Worm (Caenorhabditis elegans): Measurements from ENCODE around the gene C50E10.1.

C50E10.1 gene

DNA sequence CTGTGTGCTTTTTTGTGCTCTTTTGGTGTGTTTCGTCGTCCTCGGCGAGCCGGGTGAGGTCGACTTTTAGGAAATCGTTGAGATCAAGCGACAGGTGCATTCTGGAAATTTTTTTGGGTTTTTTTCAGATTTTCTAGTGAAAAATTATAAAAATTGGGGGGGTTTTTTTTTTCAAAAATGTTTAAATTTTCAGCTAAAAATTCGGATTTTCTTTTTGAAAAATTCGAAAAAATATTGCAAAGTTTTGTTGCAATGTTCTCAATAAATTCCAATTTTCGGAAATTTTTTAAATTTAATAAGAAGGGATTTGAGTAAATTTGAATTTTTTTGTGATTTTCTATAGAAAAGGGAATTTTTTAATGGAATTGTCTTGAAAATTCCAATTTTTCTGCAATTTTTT is 27.3 kb downstream of the C50E10.1 start, which contains the start of gene Y57A10A.27:
Gene Y57A10A.27 (minus strand): TSS at position 101 of the 400 bp plus-strand sequence.
- TF ChIP-seq lin-35 (GFP tag; optimal IDR thresholded peaks at IDR 0.05) (no peak), fkh-4 (tag; optimal IDR thresholded peaks at IDR 0.05; ENCODE audit: borderline replicate concordance) (no peak), zag-1 (tag; optimal IDR thresholded peaks at IDR 0.05) (no peak), hlh-4 (tag; optimal IDR thresholded peaks at IDR 0.05) (no peak), dsc-1 (tag; optimal IDR thresholded peaks at IDR 0.05) (no peak), lin-39 (tag; optimal IDR thresholded peaks at IDR 0.05) (no peak), isw-1 (GFP tag; IDR thresholded peaks at IDR 0.05) (no peak), tbx-2 (tag; optimal IDR thresholded peaks at IDR 0.05) (no peak), F16B12.6 (tag; optimal IDR thresholded peaks at IDR 0.05) (no peak), aha-1 (tag; optimal IDR thresholded peaks at IDR 0.05) (no peak), tlp-1 (tag; optimal IDR thresholded peaks at IDR 0.05) (no peak), irx-1 (tag; optimal IDR thresholded peaks at IDR 0.05) (no peak), ama-1 (optimal IDR thresholded peaks at IDR 0.05) (no peak), unc-86 (tag; optimal IDR thresholded peaks at IDR 0.05) (no peak), ceh-82 (tag; optimal IDR thresholded peaks at IDR 0.05) (no peak), nhr-90 (tag; optimal IDR thresholded peaks at IDR 0.05; ENCODE audit: poor library complexity) (no peak), swsn-7 (tag; optimal IDR thresholded peaks at IDR 0.05) (no peak)

DNA sequence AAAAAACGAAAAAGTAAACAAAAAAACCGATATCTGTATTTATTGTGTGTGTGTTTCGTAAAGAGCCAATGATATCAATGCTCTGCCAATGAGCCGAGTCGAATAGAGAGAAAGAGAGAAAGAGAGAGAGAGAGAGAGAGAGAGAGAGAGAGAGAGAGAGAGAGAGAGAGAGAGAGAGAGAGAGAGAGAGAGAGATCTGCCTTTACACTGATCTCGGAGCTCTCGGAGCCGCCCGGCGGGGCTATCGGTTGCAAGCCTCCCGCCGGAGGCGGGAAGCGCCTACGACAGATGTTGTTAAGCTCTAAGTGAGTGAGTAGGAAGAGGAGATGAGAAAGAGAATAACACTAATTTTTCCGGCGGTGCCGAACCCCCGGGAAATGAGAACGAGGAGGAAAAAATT is 33.4 kb downstream of the C50E10.1 start:
- TF ChIP-seq tlp-1 (tag; optimal IDR thresholded peaks at IDR 0.05) (no peak), ztf-4 (tag; optimal IDR thresholded peaks at IDR 0.05) (no peak), egl-13 (tag; optimal IDR thresholded peaks at IDR 0.05) (no peak), sox-4 (tag; optimal IDR thresholded peaks at IDR 0.05) (no peak), lsy-2 (tag; optimal IDR thresholded peaks at IDR 0.05) (peak; percentile 31 to 43), unc-98 (GFP tag; IDR thresholded peaks at IDR 0.05) (peak; percentile 50; the same call in 1 of the 2 replicates), fkh-8 (tag; optimal IDR thresholded peaks at IDR 0.05) (no peak), nhr-47 (tag; optimal IDR thresholded peaks at IDR 0.05) (no peak), alr-1 (tag; optimal IDR thresholded peaks at IDR 0.05; ENCODE audit: borderline replicate concordance) (no peak), hpl-2 (GFP tag; optimal IDR thresholded peaks at IDR 0.05) (no peak), ces-1 (GFP tag; optimal IDR thresholded peaks at IDR 0.05) (no peak), elt-2 (tag; optimal IDR thresholded peaks at IDR 0.05) (no peak), ceh-63 (GFP tag; optimal IDR thresholded peaks at IDR 0.05) (no peak), fkh-10 (GFP tag; optimal IDR thresholded peaks at IDR 0.05) (no peak), zip-4 (GFP tag; optimal IDR thresholded peaks at IDR 0.05) (no peak), mef-2 (tag; optimal IDR thresholded peaks at IDR 0.05) (no peak), nhr-77 (tag; optimal IDR thresholded peaks at IDR 0.05) (no peak), nhr-11 (tag; optimal IDR thresholded peaks at IDR 0.05) (peak; percentile 46), nhr-19 (GFP tag; conservative IDR thresholded peaks at IDR 0.05) (peak; percentile 74), rnt-1 (tag; optimal IDR thresholded peaks at IDR 0.05) (no peak), lin-39 (tag; optimal IDR thresholded peaks at IDR 0.05) (peak; percentile 25), ceh-88 (GFP tag; IDR thresholded peaks at IDR 0.05) (no peak), dpl-1 (GFP tag; optimal IDR thresholded peaks at IDR 0.05) (peak in 1 of 3 experiments; percentile 11), dsc-1 (tag; optimal IDR thresholded peaks at IDR 0.05) (no peak), elt-3 (tag; optimal IDR thresholded peaks at IDR 0.05) (no peak), C34B4.2 (tag; optimal IDR thresholded peaks at IDR 0.05) (no peak), pax-3 (tag; optimal IDR thresholded peaks at IDR 0.05) (no peak), vab-15 (tag; optimal IDR thresholded peaks at IDR 0.05) (no peak), aha-1 (tag; optimal IDR thresholded peaks at IDR 0.05) (no peak), tbx-2 (tag; optimal IDR thresholded peaks at IDR 0.05) (no peak), ets-5 (GFP tag; IDR thresholded peaks at IDR 0.05) (no peak), lin-35 (GFP tag; optimal IDR thresholded peaks at IDR 0.05) (peak in 1 of 2 experiments; percentile 7), pag-3 (tag; optimal IDR thresholded peaks at IDR 0.05; ENCODE audit: borderline replicate concordance, insufficient read depth) (peak; percentile 30), efl-1 (optimal IDR thresholded peaks at IDR 0.05) (peak; percentile 52 to 57), efl-1 (GFP tag; optimal IDR thresholded peaks at IDR 0.05 in 1 of 2) (peak in 1 of 2 experiments; percentile 79)

Measured in whole organism, L1 larva.